ENCODE assay signal across 1 fruit fly cellular context in the genomic region with DNA sequence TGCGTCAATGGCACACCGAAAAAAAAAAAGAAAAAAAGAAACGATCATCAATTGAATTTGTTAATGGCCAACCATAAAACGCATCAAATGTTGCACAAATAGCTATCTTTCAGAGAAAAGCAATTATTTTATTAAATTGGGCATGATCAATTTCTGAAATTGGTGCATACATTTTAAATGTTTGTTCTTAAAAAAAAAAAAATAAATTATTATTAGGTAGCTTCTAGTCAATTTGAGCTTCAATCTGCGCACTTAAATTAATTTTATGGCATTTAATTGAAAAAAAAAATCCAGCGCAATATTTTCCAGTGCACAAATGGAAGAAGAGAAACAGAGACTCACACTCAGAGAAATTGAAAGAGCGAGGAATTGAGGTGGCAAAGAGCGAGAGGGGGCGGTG.
TF ChIP-seq lines count a peak whose summit lies in the region.

No protein-coding gene starts in this region.

TF ChIP-seq in whole organism, embryonic, 481 proteins besides CTCF, POLR2A, EP300 and RAD21 (continued from another document and continues in another):
- TF ChIP-seq prd (optimal IDR thresholded peaks at IDR 0.05; lab: Kevin White, UChicago), result no peak
- TF ChIP-seq prd (GFP tag; IDR thresholded peaks at IDR 0.05; lab: Robert Waterston, UW), result peak; percentile 63; the same call in 2 of the 3 replicates
- TF ChIP-seq lmd (GFP tag; IDR thresholded peaks at IDR 0.05; lab: Robert Waterston, UW), result peak; percentile 68
- TF ChIP-seq CG8359 (GFP tag; optimal IDR thresholded peaks at IDR 0.05; lab: Kevin White, UChicago; ENCODE audit: borderline replicate concordance), result no peak
- no peak for TF ChIP-seq CG4328 (GFP tag; optimal IDR thresholded peaks at IDR 0.05; lab: Kevin White, UChicago)
- no peak for TF ChIP-seq dimm (GFP tag; IDR thresholded peaks at IDR 0.05; lab: Robert Waterston, UW)
- no peak for TF ChIP-seq CG10462 (GFP tag; optimal IDR thresholded peaks at IDR 0.05; lab: Kevin White, UChicago)
- no peak for TF ChIP-seq CG12219 (GFP tag; optimal IDR thresholded peaks at IDR 0.05; lab: Kevin White, UChicago)
- TF ChIP-seq chm (GFP tag; IDR thresholded peaks at IDR 0.05; lab: Robert Waterston, UW), result peak; percentile 47; the same call in 1 of the 2 replicates
- TF ChIP-seq ems (GFP tag; optimal IDR thresholded peaks at IDR 0.05; lab: Kevin White, UChicago), result peak; percentile 75
- peak; percentile 57 for TF ChIP-seq CG13624 (GFP tag; optimal IDR thresholded peaks at IDR 0.05; lab: Kevin White, UChicago)
- peak; percentile 63 for TF ChIP-seq Drgx (GFP tag; IDR thresholded peaks at IDR 0.05; lab: Robert Waterston, UW)
- TF ChIP-seq ash1 (GFP tag; optimal IDR thresholded peaks at IDR 0.05; lab: Kevin White, UChicago), result no peak
- TF ChIP-seq tll (GFP tag; optimal IDR thresholded peaks at IDR 0.05; lab: Kevin White, UChicago), result no peak
- peak; percentile 63 for TF ChIP-seq CG7786 (GFP tag; optimal IDR thresholded peaks at IDR 0.05; lab: Kevin White, UChicago)
- peak; percentile 19; the same call in 1 of the 2 replicates for TF ChIP-seq E2f2 (GFP tag; IDR thresholded peaks at IDR 0.05; lab: Robert Waterston, UW)
- peak; percentile 56 for TF ChIP-seq esg (GFP tag; conservative IDR thresholded peaks at IDR 0.05; lab: Robert Waterston, UW)
- TF ChIP-seq CG11504 (tag; optimal IDR thresholded peaks at IDR 0.05; lab: Kevin White, UChicago), result peak; percentile 80
- TF ChIP-seq Oaz (GFP tag; IDR thresholded peaks at IDR 0.05; lab: Robert Waterston, UW), result 0 out of 2 replicates have a peak, but pooled peaks have one; percentile 18
- TF ChIP-seq HLH3B (GFP tag; IDR thresholded peaks at IDR 0.05; lab: Robert Waterston, UW), result no peak
- TF ChIP-seq kah (GFP tag; optimal IDR thresholded peaks at IDR 0.05; lab: Kevin White, UChicago), result peak; percentile 9
- peak; percentile 74 for TF ChIP-seq CG2712 (tag; optimal IDR thresholded peaks at IDR 0.05; lab: Kevin White, UChicago)
- peak; percentile 62 for TF ChIP-seq Rfx (GFP tag; IDR thresholded peaks at IDR 0.05; lab: Robert Waterston, UW)
- no peak for TF ChIP-seq B-H2 (GFP tag; optimal IDR thresholded peaks at IDR 0.05; lab: Kevin White, UChicago)
- no peak for TF ChIP-seq Sry-β (GFP tag; optimal IDR thresholded peaks at IDR 0.05; lab: Kevin White, UChicago)
- peak; percentile 81 for TF ChIP-seq tio (GFP tag; optimal IDR thresholded peaks at IDR 0.05; lab: Kevin White, UChicago)
- TF ChIP-seq CG6854 (GFP tag; optimal IDR thresholded peaks at IDR 0.05; lab: Kevin White, UChicago), result no peak
- TF ChIP-seq CG10366 (GFP tag; IDR thresholded peaks at IDR 0.05; lab: Robert Waterston, UW), result peak; percentile 45; the same call in 1 of the 2 replicates
- TF ChIP-seq CG1832 (GFP tag; optimal IDR thresholded peaks at IDR 0.05; lab: Kevin White, UChicago), result no peak
- no peak for TF ChIP-seq ab (GFP tag; optimal IDR thresholded peaks at IDR 0.05; lab: Kevin White, UChicago)
- no peak for TF ChIP-seq croc (GFP tag; conservative IDR thresholded peaks at IDR 0.05; lab: Robert Waterston, UW)
- peak; percentile 66 for TF ChIP-seq CG17359 (tag; optimal IDR thresholded peaks at IDR 0.05; lab: Kevin White, UChicago)
- peak; percentile 42 for TF ChIP-seq CG10267 (tag; optimal IDR thresholded peaks at IDR 0.05; lab: Kevin White, UChicago)
- TF ChIP-seq CG33557 (GFP tag; optimal IDR thresholded peaks at IDR 0.05; lab: Kevin White, UChicago), result no peak
- 0 out of 2 replicates have a peak, but pooled peaks have one; percentile 21 for TF ChIP-seq CG31224 (GFP tag; IDR thresholded peaks at IDR 0.05; lab: Robert Waterston, UW)
- peak; percentile 40; the same call in 1 of the 2 replicates for TF ChIP-seq klu (GFP tag; IDR thresholded peaks at IDR 0.05; lab: Robert Waterston, UW)
- no peak for TF ChIP-seq CG10959 (GFP tag; IDR thresholded peaks at IDR 0.05; lab: Robert Waterston, UW)
- TF ChIP-seq CG30403 (GFP tag; optimal IDR thresholded peaks at IDR 0.05; lab: Kevin White, UChicago), result peak; percentile 85
- TF ChIP-seq CG12942 (GFP tag; optimal IDR thresholded peaks at IDR 0.05; lab: Kevin White, UChicago), result peak; percentile 44
- no peak for TF ChIP-seq sd (tag; optimal IDR thresholded peaks at IDR 0.05; lab: Kevin White, UChicago)
- peak; percentile 44 for TF ChIP-seq her (GFP tag; optimal IDR thresholded peaks at IDR 0.05; lab: Kevin White, UChicago)
- peak; percentile 24 for TF ChIP-seq btn (GFP tag; optimal IDR thresholded peaks at IDR 0.05; lab: Kevin White, UChicago)
- TF ChIP-seq luna (GFP tag; optimal IDR thresholded peaks at IDR 0.05; lab: Kevin White, UChicago), result peak; percentile 42
- no peak for TF ChIP-seq Adf1 (GFP tag; IDR thresholded peaks at IDR 0.05; lab: Robert Waterston, UW)
- TF ChIP-seq H2.0 (GFP tag; IDR thresholded peaks at IDR 0.05; lab: Robert Waterston, UW), result peak; percentile 5; the same call in 1 of the 2 replicates
- TF ChIP-seq Gsc (GFP tag; IDR thresholded peaks at IDR 0.05; lab: Robert Waterston, UW), result no peak
- no peak for TF ChIP-seq CG1603 (tag; optimal IDR thresholded peaks at IDR 0.05; lab: Kevin White, UChicago)
- TF ChIP-seq Ptx1 (GFP tag; IDR thresholded peaks at IDR 0.05; lab: Robert Waterston, UW), result peak; percentile 76
- TF ChIP-seq CG14860 (GFP tag; IDR thresholded peaks at IDR 0.05; lab: Robert Waterston, UW; ENCODE audit: partially characterized antibody), result no peak
- TF ChIP-seq grau (tag; optimal IDR thresholded peaks at IDR 0.05; lab: Kevin White, UChicago), result peak; percentile 74
- no peak for TF ChIP-seq cas (GFP tag; IDR thresholded peaks at IDR 0.05; lab: Robert Waterston, UW)
- TF ChIP-seq pita (GFP tag; optimal IDR thresholded peaks at IDR 0.05; lab: Kevin White, UChicago), result no peak
- peak; percentile 49 for TF ChIP-seq CG1647 (GFP tag; optimal IDR thresholded peaks at IDR 0.05; lab: Kevin White, UChicago)
- no peak for TF ChIP-seq ftz-f1 (GFP tag; optimal IDR thresholded peaks at IDR 0.05; lab: Kevin White, UChicago)
- TF ChIP-seq D19B (GFP tag; optimal IDR thresholded peaks at IDR 0.05; lab: Kevin White, UChicago), result peak; percentile 42
- TF ChIP-seq so (GFP tag; IDR thresholded peaks at IDR 0.05; lab: Robert Waterston, UW), result 0 out of 3 replicates have a peak, but pooled peaks have one; percentile 36
- no peak for TF ChIP-seq da (GFP tag; optimal IDR thresholded peaks at IDR 0.05; lab: Kevin White, UChicago)
- TF ChIP-seq CG15073 (GFP tag; optimal IDR thresholded peaks at IDR 0.05; lab: Kevin White, UChicago), result no peak
- TF ChIP-seq MESR4 (GFP tag; optimal IDR thresholded peaks at IDR 0.05; lab: Kevin White, UChicago), result no peak
- TF ChIP-seq wor (GFP tag; IDR thresholded peaks at IDR 0.05; lab: Robert Waterston, UW), result peak; percentile 57; the same call in 1 of the 2 replicates
- peak; percentile 75 for TF ChIP-seq vfl (GFP tag; optimal IDR thresholded peaks at IDR 0.05; lab: Kevin White, UChicago)
- TF ChIP-seq CG18764 (GFP tag; optimal IDR thresholded peaks at IDR 0.05; lab: Kevin White, UChicago), result peak; percentile 59
- TF ChIP-seq CG17361 (GFP tag; IDR thresholded peaks at IDR 0.05; lab: Robert Waterston, UW), result peak; percentile 80
- TF ChIP-seq Bdp1 (GFP tag; optimal IDR thresholded peaks at IDR 0.05; lab: Kevin White, UChicago), result peak; percentile 11
- peak; percentile 5 for TF ChIP-seq Vsx1 (GFP tag; optimal IDR thresholded peaks at IDR 0.05; lab: Kevin White, UChicago)
- peak; percentile 91 for TF ChIP-seq Med (GFP tag; lab: Kevin White, UChicago)
- TF ChIP-seq Xrp1 (GFP tag; IDR thresholded peaks at IDR 0.05; lab: Robert Waterston, UW), result peak; percentile 62; the same call in 1 of the 2 replicates
- no peak for TF ChIP-seq CG4707 (GFP tag; optimal IDR thresholded peaks at IDR 0.05; lab: Kevin White, UChicago)
- peak; percentile 69 for TF ChIP-seq phol (tag; optimal IDR thresholded peaks at IDR 0.05; lab: Kevin White, UChicago)
- peak; percentile 35; the same call in 1 of the 2 replicates for TF ChIP-seq ssp (GFP tag; IDR thresholded peaks at IDR 0.05; lab: Robert Waterston, UW)
- TF ChIP-seq CG12744 (GFP tag; optimal IDR thresholded peaks at IDR 0.05; lab: Kevin White, UChicago), result peak; percentile 54
- no peak for TF ChIP-seq CG5180 (GFP tag; optimal IDR thresholded peaks at IDR 0.05; lab: Kevin White, UChicago)
- TF ChIP-seq Hmr (GFP tag; optimal IDR thresholded peaks at IDR 0.05; lab: Kevin White, UChicago), result peak; percentile 68
- peak; percentile 57 for TF ChIP-seq unpg (GFP tag; optimal IDR thresholded peaks at IDR 0.05; lab: Kevin White, UChicago)
- no peak for TF ChIP-seq TFAM (GFP tag; optimal IDR thresholded peaks at IDR 0.05; lab: Kevin White, UChicago)
- TF ChIP-seq Dll (GFP tag; IDR thresholded peaks at IDR 0.05; lab: Robert Waterston, UW; ENCODE audit: partially characterized antibody), result no peak
- peak; percentile 52 for TF ChIP-seq Asciz (GFP tag; optimal IDR thresholded peaks at IDR 0.05; lab: Kevin White, UChicago)
- peak; percentile 37 for TF ChIP-seq CG4854 (GFP tag; optimal IDR thresholded peaks at IDR 0.05; lab: Kevin White, UChicago)
- peak; percentile 27 for TF ChIP-seq CG4617 (GFP tag; optimal IDR thresholded peaks at IDR 0.05; lab: Kevin White, UChicago; ENCODE audit: borderline replicate concordance)
- peak; percentile 46 for TF ChIP-seq CG3065 (GFP tag; optimal IDR thresholded peaks at IDR 0.05; lab: Kevin White, UChicago)
- peak; percentile 29 for TF ChIP-seq pum (GFP tag; optimal IDR thresholded peaks at IDR 0.05; lab: Kevin White, UChicago)
- TF ChIP-seq CG2889 (GFP tag; IDR thresholded peaks at IDR 0.05; lab: Robert Waterston, UW), result no peak
- peak; percentile 69 for TF ChIP-seq CoRest (tag; optimal IDR thresholded peaks at IDR 0.05; lab: Kevin White, UChicago)
- TF ChIP-seq CG2199 (GFP tag; IDR thresholded peaks at IDR 0.05; lab: Robert Waterston, UW), result no peak
- TF ChIP-seq fd96Cb (tag; optimal IDR thresholded peaks at IDR 0.05; lab: Kevin White, UChicago), result peak; percentile 58
- TF ChIP-seq az2 (GFP tag; optimal IDR thresholded peaks at IDR 0.05; lab: Kevin White, UChicago), result peak; percentile 65
- TF ChIP-seq Hr3 (GFP tag; optimal IDR thresholded peaks at IDR 0.05; lab: Kevin White, UChicago), result peak; percentile 58
- peak; percentile 35; the same call in 1 of the 3 replicates for TF ChIP-seq Dbx (GFP tag; IDR thresholded peaks at IDR 0.05; lab: Robert Waterston, UW)
- TF ChIP-seq Poxn (GFP tag; IDR thresholded peaks at IDR 0.05; lab: Robert Waterston, UW), result no peak
- no peak for TF ChIP-seq ham (GFP tag; IDR thresholded peaks at IDR 0.05; lab: Robert Waterston, UW)
- peak; percentile 37 for TF ChIP-seq tx (GFP tag; optimal IDR thresholded peaks at IDR 0.05; lab: Kevin White, UChicago)
- no peak for TF ChIP-seq hb (GFP tag; IDR thresholded peaks at IDR 0.05; lab: Robert Waterston, UW; ENCODE audit: partially characterized antibody)
- TF ChIP-seq sim (GFP tag; IDR thresholded peaks at IDR 0.05; lab: Robert Waterston, UW), result no peak
- no peak for TF ChIP-seq z (GFP tag; IDR thresholded peaks at IDR 0.05; lab: Robert Waterston, UW)
- TF ChIP-seq Nf-YA (GFP tag; IDR thresholded peaks at IDR 0.05; lab: Robert Waterston, UW), result no peak
- TF ChIP-seq CG15514 (GFP tag; optimal IDR thresholded peaks at IDR 0.05; lab: Kevin White, UChicago), result peak; percentile 2
- TF ChIP-seq Dek (tag; optimal IDR thresholded peaks at IDR 0.05; lab: Kevin White, UChicago), result peak; percentile 15
- 0 out of 2 replicates have a peak, but pooled peaks have one; percentile 7 for TF ChIP-seq NFAT (GFP tag; IDR thresholded peaks at IDR 0.05; lab: Robert Waterston, UW)
- TF ChIP-seq Trl (optimal IDR thresholded peaks at IDR 0.05; lab: Kevin White, UChicago), result no peak
- TF ChIP-seq Trl (GFP tag; optimal IDR thresholded peaks at IDR 0.05; lab: Kevin White, UChicago), result no peak
- TF ChIP-seq unc-4 (GFP tag; IDR thresholded peaks at IDR 0.05; lab: Robert Waterston, UW; ENCODE audit: partially characterized antibody), result no peak
- peak; percentile 3 for TF ChIP-seq org-1 (GFP tag; optimal IDR thresholded peaks at IDR 0.05; lab: Kevin White, UChicago)
- no peak for TF ChIP-seq nom (GFP tag; optimal IDR thresholded peaks at IDR 0.05; lab: Kevin White, UChicago)
- no peak; the same call in 2 of the 3 replicates for TF ChIP-seq ken (GFP tag; IDR thresholded peaks at IDR 0.05; lab: Robert Waterston, UW)
- peak; percentile 61 for TF ChIP-seq Ssrp (tag; optimal IDR thresholded peaks at IDR 0.05; lab: Kevin White, UChicago)
- peak; percentile 68 for TF ChIP-seq CG18262 (tag; optimal IDR thresholded peaks at IDR 0.05; lab: Kevin White, UChicago)
- no peak for TF ChIP-seq NC2α (GFP tag; optimal IDR thresholded peaks at IDR 0.05; lab: Kevin White, UChicago)
- peak; percentile 75 to 82 for TF ChIP-seq dpn (GFP tag; optimal IDR thresholded peaks at IDR 0.05; lab: Kevin White, UChicago)
- peak; percentile 75 for TF ChIP-seq pho (GFP tag; optimal IDR thresholded peaks at IDR 0.05; lab: Kevin White, UChicago)
- TF ChIP-seq CG3407 (GFP tag; optimal IDR thresholded peaks at IDR 0.05; lab: Kevin White, UChicago), result peak; percentile 19
- no peak for TF ChIP-seq CG12071 (GFP tag; optimal IDR thresholded peaks at IDR 0.05; lab: Kevin White, UChicago)
- TF ChIP-seq Mes4 (GFP tag; optimal IDR thresholded peaks at IDR 0.05; lab: Kevin White, UChicago), result peak; percentile 52
- TF ChIP-seq Xbp1 (GFP tag; optimal IDR thresholded peaks at IDR 0.05; lab: Kevin White, UChicago), result peak; percentile 69
- TF ChIP-seq zfh1 (GFP tag; IDR thresholded peaks at IDR 0.05; lab: Robert Waterston, UW), result 0 out of 3 replicates have a peak, but pooled peaks have one; percentile 18
- TF ChIP-seq lola (GFP tag; optimal IDR thresholded peaks at IDR 0.05; lab: Kevin White, UChicago), result peak in 1 of 3 experiments; percentile 20
- peak; percentile 12 for TF ChIP-seq odd (GFP tag; optimal IDR thresholded peaks at IDR 0.05; lab: Kevin White, UChicago)
- TF ChIP-seq D (optimal IDR thresholded peaks at IDR 0.05; lab: Kevin White, UChicago), result no peak
- peak; percentile 18 for TF ChIP-seq D (GFP tag; optimal IDR thresholded peaks at IDR 0.05; lab: Kevin White, UChicago)
- no peak for TF ChIP-seq Dp (GFP tag; optimal IDR thresholded peaks at IDR 0.05; lab: Kevin White, UChicago)
- TF ChIP-seq Dfd (GFP tag; optimal IDR thresholded peaks at IDR 0.05; lab: Kevin White, UChicago), result no peak
- TF ChIP-seq CG9876 (GFP tag; optimal IDR thresholded peaks at IDR 0.05; lab: Kevin White, UChicago), result no peak
- peak; percentile 71 for TF ChIP-seq CG15269 (tag; optimal IDR thresholded peaks at IDR 0.05; lab: Kevin White, UChicago)
- TF ChIP-seq h (optimal IDR thresholded peaks at IDR 0.05; lab: Kevin White, UChicago), result no peak
- peak; percentile 54 for TF ChIP-seq seq (GFP tag; IDR thresholded peaks at IDR 0.05; lab: Robert Waterston, UW)
- TF ChIP-seq CG12155 (GFP tag; optimal IDR thresholded peaks at IDR 0.05; lab: Kevin White, UChicago), result peak; percentile 60
- no peak for TF ChIP-seq danr (GFP tag; IDR thresholded peaks at IDR 0.05; lab: Robert Waterston, UW)
- peak; percentile 34 for TF ChIP-seq ATbp (GFP tag; optimal IDR thresholded peaks at IDR 0.05; lab: Kevin White, UChicago)
